Fruit fly (Drosophila melanogaster) whole organism, embryonic: ENCODE results near the gene Vsx1.

Experiments used
- CG10274 ChIP-seq: fragments of 200-800 bp; sonication (Bioruptor generic); optimal IDR thresholded peaks from 3 replicates; lab custom pipeline; 2017; ENCODE audit warnings: missing biosample characterization, mild to moderate bottlenecking, missing genetic modification characterization
- CG10959 ChIP-seq: fragments of 200-800 bp; sonication (Bioruptor generic); IDR thresholded peaks from 2 replicates; pipeline ENCODE4 v1.3.6; 2022; ENCODE audit warnings: missing biosample characterization, missing genetic modification characterization
- CG11504 ChIP-seq: fragments of 200-800 bp; sonication (Bioruptor generic); optimal IDR thresholded peaks from 3 replicates; lab custom pipeline; 2019; ENCODE audit warnings: missing biosample characterization, mild to moderate bottlenecking, missing genetic modification characterization, moderate library complexity
- CG11695 ChIP-seq: fragments of 200-800 bp; sonication (Bioruptor generic); IDR thresholded peaks from 3 replicates; pipeline ENCODE4 v1.3.6; 2022; ENCODE audit warnings: missing biosample characterization, missing genetic modification characterization
- CG13296 ChIP-seq: fragments of 200-800 bp; sonication (Bioruptor generic); optimal IDR thresholded peaks from 3 replicates; lab custom pipeline; 2018; ENCODE audit warnings: missing biosample characterization, mild to moderate bottlenecking, missing genetic modification characterization
- CG15269 ChIP-seq: fragments of 200-800 bp; sonication (Bioruptor generic); optimal IDR thresholded peaks from 2 replicates; lab custom pipeline; 2018; ENCODE audit warnings: missing biosample characterization, mild to moderate bottlenecking, missing genetic modification characterization, moderate library complexity
- CG16779 ChIP-seq: fragments of 200-800 bp; sonication (Bioruptor generic); IDR thresholded peaks from 2 replicates; pipeline ENCODE4 v1.3.6; 2022; ENCODE audit warnings: missing biosample characterization, missing genetic modification characterization
- CG16813 ChIP-seq: fragments of 200-800 bp; sonication (Bioruptor generic); IDR thresholded peaks from 3 replicates; pipeline ENCODE4 v1.3.6; 2022; ENCODE audit warnings: missing biosample characterization, missing genetic modification characterization; ENCODE audit not compliant: partially characterized antibody
- CG17385 ChIP-seq: fragments of 200-800 bp; sonication (Bioruptor generic); optimal IDR thresholded peaks from 3 replicates; lab custom pipeline; 2018; ENCODE audit warnings: missing biosample characterization, mild to moderate bottlenecking, missing genetic modification characterization
- CG17912 ChIP-seq: fragments of 200-800 bp; sonication (Bioruptor generic); optimal IDR thresholded peaks from 2 replicates; lab custom pipeline; 2018; ENCODE audit warnings: missing biosample characterization, mild to moderate bottlenecking, missing genetic modification characterization
- CG30020 ChIP-seq: fragments of 200-800 bp; optimal IDR thresholded peaks from 2 replicates; lab custom pipeline; 2019; ENCODE audit warnings: missing biosample characterization, mild to moderate bottlenecking, missing genetic modification characterization, moderate library complexity
- CG33557 ChIP-seq: fragments of 200-800 bp; sonication (Bioruptor generic); optimal IDR thresholded peaks from 2 replicates; lab custom pipeline; 2019; ENCODE audit warnings: missing biosample characterization, mild to moderate bottlenecking, missing genetic modification characterization, moderate library complexity
- CG4282 ChIP-seq: fragments of 200-800 bp; sonication (Bioruptor generic); optimal IDR thresholded peaks from 2 replicates; lab custom pipeline; 2016; ENCODE audit warnings: missing biosample characterization, missing genetic modification characterization
- CG4707 ChIP-seq: fragments of 200-800 bp; sonication (Bioruptor generic); optimal IDR thresholded peaks from 2 replicates; lab custom pipeline; 2018; ENCODE audit warnings: missing biosample characterization, mild to moderate bottlenecking, missing genetic modification characterization, moderate library complexity
- CG6654 ChIP-seq: fragments of 200-800 bp; sonication (Bioruptor generic); optimal IDR thresholded peaks from 2 replicates; lab custom pipeline; 2017; ENCODE audit warnings: missing biosample characterization, mild to moderate bottlenecking, missing genetic modification characterization
- D19A ChIP-seq: fragments of 200-800 bp; optimal IDR thresholded peaks from 3 replicates; lab custom pipeline; 2019; ENCODE audit warnings: missing biosample characterization, mild to moderate bottlenecking, missing genetic modification characterization, moderate library complexity
- Eip74EF ChIP-seq, 2 experiments: fragments of 200-800 bp in 1 of 2; fragments of >200 bp in 1 of 2; sonication (Bioruptor generic) in 1 of 2; optimal IDR thresholded peaks; 2 replicates each; lab custom pipeline; 2017 to 2019; ENCODE audit warnings: missing biosample characterization in 2 of 2, missing genetic modification characterization in 2 of 2, mild to moderate bottlenecking in 1 of 2, moderate library complexity in 1 of 2
- HLH54F ChIP-seq: fragments of 200-800 bp; sonication (Bioruptor generic); optimal IDR thresholded peaks from 3 replicates; lab custom pipeline; 2016; ENCODE audit warnings: missing biosample characterization, missing genetic modification characterization
- Hr78 ChIP-seq, 2 experiments: fragments of 200-800 bp in 1 of 2; fragments of >200 bp in 1 of 2; sonication (Bioruptor generic) in 1 of 2; optimal IDR thresholded peaks; 2 replicates each; lab custom pipeline; 2017 to 2019; ENCODE audit warnings: missing biosample characterization in 2 of 2, missing genetic modification characterization in 2 of 2, mild to moderate bottlenecking in 1 of 2, moderate library complexity in 1 of 2
- Myb ChIP-seq: fragments of 200-800 bp; sonication (Bioruptor generic); optimal IDR thresholded peaks from 2 replicates; lab custom pipeline; 2016; ENCODE audit warnings: missing biosample characterization, missing genetic modification characterization
- Neu2 ChIP-seq: fragments of 200-800 bp; sonication (Bioruptor generic); optimal IDR thresholded peaks from 3 replicates; lab custom pipeline; 2016; ENCODE audit warnings: missing biosample characterization, missing genetic modification characterization, borderline replicate concordance
- Ravus ChIP-seq: fragments of 200-800 bp; sonication (Bioruptor generic); IDR thresholded peaks from 2 replicates; pipeline ENCODE4 v1.3.6; 2022; ENCODE audit warnings: missing biosample characterization, missing genetic modification characterization
- Stat92E ChIP-seq, 3 experiments: fragments of >200 bp in 2 of 3; fragments of 200-800 bp in 1 of 3; sonication (Bioruptor generic) in 1 of 3; optimal IDR thresholded peaks; 2 replicates each; lab custom pipeline; 2017 to 2019; ENCODE audit warnings: missing biosample characterization in 3 of 3, missing genetic modification characterization in 3 of 3, mild to moderate bottlenecking in 1 of 3, moderate library complexity in 1 of 3
- Usf ChIP-seq: fragments of 200-800 bp; sonication (Bioruptor generic); optimal IDR thresholded peaks from 2 replicates; lab custom pipeline; 2017; ENCODE audit warnings: missing genotype, missing biosample characterization, missing genetic modification characterization
- Xrp1 ChIP-seq: fragments of 200-800 bp; sonication (Bioruptor generic); IDR thresholded peaks from 2 replicates; pipeline ENCODE4 v1.3.6; 2022; ENCODE audit warnings: missing biosample characterization, missing genetic modification characterization
- YL-1 ChIP-seq: fragments of 200-800 bp; sonication (Bioruptor generic); optimal IDR thresholded peaks from 3 replicates; lab custom pipeline; 2017; ENCODE audit warnings: missing biosample characterization, mild to moderate bottlenecking, missing genetic modification characterization
- aop ChIP-seq: fragments of 200-800 bp; sonication (Bioruptor generic); IDR thresholded peaks from 2 replicates; pipeline ENCODE4 v1.3.6; 2022; ENCODE audit warnings: missing biosample characterization, missing genetic modification characterization
- bowl ChIP-seq: fragments of 200-800 bp; sonication (Bioruptor generic); IDR thresholded peaks from 2 replicates; pipeline ENCODE4 v1.3.6; 2022; ENCODE audit warnings: missing biosample characterization, missing genetic modification characterization
- chif ChIP-seq, 2 experiments: fragments of 200-800 bp; sonication (Bioruptor generic); optimal IDR thresholded peaks; 3 replicates each; lab custom pipeline; 2016; ENCODE audit warnings: missing biosample characterization in 2 of 2, missing genetic modification characterization in 2 of 2
- ci ChIP-seq: fragments of 200-800 bp; sonication (Bioruptor generic); IDR thresholded peaks from 3 replicates; pipeline ENCODE4 v1.3.6; 2022; ENCODE audit warnings: missing biosample characterization, missing genetic modification characterization
- esg ChIP-seq: fragments of 200-800 bp; sonication (Bioruptor generic); conservative IDR thresholded peaks from 2 replicates; pipeline ENCODE4 v1.3.6; 2022; ENCODE audit warnings: missing biosample characterization, missing genetic modification characterization
- fu2 ChIP-seq: fragments of 200-800 bp; sonication (Bioruptor generic); optimal IDR thresholded peaks from 2 replicates; lab custom pipeline; 2016; ENCODE audit warnings: missing biosample characterization, missing genetic modification characterization
- kah ChIP-seq: fragments of 200-800 bp; sonication (Bioruptor generic); optimal IDR thresholded peaks from 2 replicates; lab custom pipeline; 2018; ENCODE audit warnings: missing biosample characterization, mild to moderate bottlenecking, missing genetic modification characterization
- knrl ChIP-seq: fragments of 200-800 bp; sonication (Bioruptor generic); IDR thresholded peaks from 3 replicates; pipeline ENCODE4 v1.3.6; 2022; ENCODE audit warnings: missing biosample characterization, missing genetic modification characterization; ENCODE audit not compliant: partially characterized antibody
- lilli ChIP-seq: fragments of 200-800 bp; sonication (Bioruptor generic); optimal IDR thresholded peaks from 3 replicates; lab custom pipeline; 2016; ENCODE audit warnings: missing biosample characterization, missing genetic modification characterization
- lov ChIP-seq, 2 experiments: fragments of 200-800 bp in 1 of 2; fragments of >200 bp in 1 of 2; sonication (Bioruptor generic) in 1 of 2; IDR thresholded peaks in 1 of 2; optimal IDR thresholded peaks in 1 of 2; 2 replicates in 1 of 2; 3 replicates in 1 of 2; pipeline versions ENCODE4 v1.3.6 to Lab custom; 2017 to 2022; ENCODE audit warnings: missing biosample characterization in 1 of 2, missing genetic modification characterization in 1 of 2
- luna ChIP-seq: fragments of 200-800 bp; sonication (Bioruptor generic); optimal IDR thresholded peaks from 2 replicates; lab custom pipeline; 2016; ENCODE audit warnings: missing biosample characterization, missing genetic modification characterization
- mld ChIP-seq: fragments of 200-800 bp; sonication (Bioruptor generic); IDR thresholded peaks from 3 replicates; pipeline ENCODE4 v1.3.6; 2022; ENCODE audit warnings: missing biosample characterization, missing genetic modification characterization; ENCODE audit not compliant: partially characterized antibody
- nerfin-2 ChIP-seq: fragments of 200-800 bp; sonication (Bioruptor generic); IDR thresholded peaks from 2 replicates; pipeline ENCODE4 v1.3.6; 2022; ENCODE audit warnings: missing biosample characterization, missing genetic modification characterization; ENCODE audit not compliant: partially characterized antibody
- psq ChIP-seq: fragments of 200-800 bp; sonication (Bioruptor generic); optimal IDR thresholded peaks from 2 replicates; lab custom pipeline; 2017; ENCODE audit warnings: missing biosample characterization, missing genetic modification characterization
- sc ChIP-seq, 3 experiments: fragments of >200 bp in 2 of 3; fragments of 200-800 bp in 1 of 3; sonication (Bioruptor generic) in 1 of 3; optimal IDR thresholded peaks; 2 replicates in 2 of 3; 3 replicates in 1 of 3; lab custom pipeline; 2017; ENCODE audit warnings: mild to moderate bottlenecking in 1 of 3, missing biosample characterization in 1 of 3, missing genetic modification characterization in 1 of 3, missing genetic modification reagents in 1 of 3
- sd ChIP-seq: fragments of 200-800 bp; sonication (Bioruptor generic); optimal IDR thresholded peaks from 3 replicates; lab custom pipeline; 2018; ENCODE audit warnings: missing biosample characterization, mild to moderate bottlenecking, missing genetic modification characterization, moderate library complexity
- sens ChIP-seq: fragments of 200-800 bp; sonication (Bioruptor generic); peaks from one replicate; lab custom pipeline; 2016; ENCODE audit warnings: missing biosample characterization, missing genetic modification characterization
- shn ChIP-seq: fragments of 200-800 bp; sonication (Bioruptor generic); optimal IDR thresholded peaks from 3 replicates; lab custom pipeline; 2016; ENCODE audit warnings: missing biosample characterization, missing genetic modification characterization
- slou ChIP-seq: fragments of 200-800 bp; sonication (Bioruptor generic); optimal IDR thresholded peaks from 3 replicates; lab custom pipeline; 2016; ENCODE audit warnings: missing biosample characterization, missing genetic modification characterization
- tgo ChIP-seq: fragments of 200-800 bp; sonication (Bioruptor generic); IDR thresholded peaks from 3 replicates; pipeline ENCODE4 v1.3.6; 2022; ENCODE audit warnings: missing biosample characterization, missing genetic modification characterization
- tin ChIP-seq: fragments of 200-800 bp; sonication (Bioruptor generic); optimal IDR thresholded peaks from 3 replicates; lab custom pipeline; 2016; ENCODE audit warnings: missing biosample characterization, missing genetic modification characterization
- trem ChIP-seq: fragments of 200-800 bp; optimal IDR thresholded peaks from 3 replicates; lab custom pipeline; 2019; ENCODE audit warnings: missing biosample characterization, mild to moderate bottlenecking, missing genetic modification characterization, moderate library complexity
- trh ChIP-seq: fragments of 200-800 bp; sonication (Bioruptor generic); optimal IDR thresholded peaks from 2 replicates; lab custom pipeline; 2016; ENCODE audit warnings: missing biosample characterization, missing genetic modification characterization
- ttk ChIP-seq: fragments of 200-800 bp; sonication (Bioruptor generic); IDR thresholded peaks from 2 replicates; pipeline ENCODE4 v2.1.2; 2022; ENCODE audit warnings: missing biosample characterization, missing genetic modification characterization

Gene Vsx1

dm6 chrX:5560503-5560902, 33.6 kb upstream of the Vsx1 start (continued):
- TF ChIP-seq CG17912 (GFP tag; lab: Kevin White, UChicago) (no peak), Hr78 (GFP tag; optimal IDR thresholded peaks at IDR 0.05; lab: Kevin White, UChicago) (no peak), luna (GFP tag; lab: Kevin White, UChicago) (no peak), shn (GFP tag; lab: Kevin White, UChicago) (no peak), CG13296 (GFP tag; lab: Kevin White, UChicago) (no peak), lov (optimal IDR thresholded peaks at IDR 0.05; lab: Kevin White, UChicago) (no peak), lov (GFP tag; IDR thresholded peaks at IDR 0.05; lab: Robert Waterston, UW) (no peak), kah (GFP tag; lab: Kevin White, UChicago) (no peak), Eip74EF (GFP tag; optimal IDR thresholded peaks at IDR 0.05; lab: Kevin White, UChicago) (no peak), Ravus (no peak), Neu2 (GFP tag; lab: Kevin White, UChicago) (no peak), CG15269 (no peak), chif (GFP tag; optimal IDR thresholded peaks at IDR 0.05; lab: Kevin White, UChicago) (peak in 1 of 2 experiments; percentile 11), ttk (no peak), trh (GFP tag; lab: Kevin White, UChicago) (no peak), tin (GFP tag; lab: Kevin White, UChicago) (no peak), HLH54F (no peak), nerfin-2 (GFP tag; lab: Robert Waterston, UW) (no peak), CG4282 (GFP tag; lab: Kevin White, UChicago) (no peak), lilli (GFP tag; lab: Kevin White, UChicago) (no peak), CG6654 (GFP tag; lab: Kevin White, UChicago) (no peak), bowl (GFP tag; lab: Robert Waterston, UW) (no peak), aop (no peak), ci (GFP tag; lab: Robert Waterston, UW) (no peak), trem (tag; lab: Kevin White, UChicago) (no peak), CG16813 (GFP tag; lab: Robert Waterston, UW) (peak; percentile 41; the same call in 1 of the 3 replicates), Xrp1 (GFP tag; lab: Robert Waterston, UW) (no peak), D19A (tag; lab: Kevin White, UChicago) (no peak), psq (no peak), sc (optimal IDR thresholded peaks at IDR 0.05; lab: Kevin White, UChicago) (no peak), sc (GFP tag; optimal IDR thresholded peaks at IDR 0.05; lab: Kevin White, UChicago) (no peak), knrl (GFP tag; lab: Robert Waterston, UW) (peak; percentile 48; the same call in 1 of the 3 replicates), CG30020 (tag; lab: Kevin White, UChicago) (no peak), slou (GFP tag; lab: Kevin White, UChicago) (no peak), CG11504 (peak; percentile 10), CG10274 (GFP tag; lab: Kevin White, UChicago) (no peak), esg (GFP tag; lab: Robert Waterston, UW) (no peak), sd (peak; percentile 28), CG11695 (GFP tag; lab: Robert Waterston, UW) (no peak), CG10959 (no peak), Stat92E (GFP tag; optimal IDR thresholded peaks at IDR 0.05; lab: Kevin White, UChicago) (peak in 1 of 3 experiments; percentile 53), mld (GFP tag; lab: Robert Waterston, UW) (no peak), CG33557 (GFP tag; lab: Kevin White, UChicago) (no peak), CG4707 (GFP tag; lab: Kevin White, UChicago) (no peak), sens (GFP tag; lab: Kevin White, UChicago) (peak; percentile 54), CG16779 (GFP tag; lab: Robert Waterston, UW) (no peak), Usf (GFP tag; lab: Kevin White, UChicago) (no peak), Myb (GFP tag; lab: Kevin White, UChicago) (no peak), YL-1 (GFP tag; lab: Kevin White, UChicago) (no peak), fu2 (GFP tag; lab: Kevin White, UChicago) (no peak), CG17385 (GFP tag; lab: Kevin White, UChicago) (no peak), tgo (GFP tag; lab: Robert Waterston, UW) (no peak)
